Fruit fly (Drosophila melanogaster): Measurements from ENCODE around the gene CG6569.

CG6569 gene

dm6 chr3R:21839636-21840035 lies 28.1 kb downstream of the CG6569 start:
- TF ChIP-seq OdsH (GFP tag; optimal IDR thresholded peaks at IDR 0.05) (peak; percentile 19), fru (GFP tag; optimal IDR thresholded peaks at IDR 0.05) (no peak), psq (GFP tag; optimal IDR thresholded peaks at IDR 0.05) (peak; percentile 4), HLH106 (tag; optimal IDR thresholded peaks at IDR 0.05) (peak; percentile 64), Hnf4 (GFP tag; optimal IDR thresholded peaks at IDR 0.05) (peak; percentile 27), Sp1 (GFP tag; optimal IDR thresholded peaks at IDR 0.05) (peak; percentile 70), foxo (GFP tag; optimal IDR thresholded peaks at IDR 0.05) (peak in 1 of 2 experiments; percentile 42), rgr (GFP tag; optimal IDR thresholded peaks at IDR 0.05) (peak; percentile 32), CG9705 (GFP tag; optimal IDR thresholded peaks at IDR 0.05) (no peak)

DNA sequence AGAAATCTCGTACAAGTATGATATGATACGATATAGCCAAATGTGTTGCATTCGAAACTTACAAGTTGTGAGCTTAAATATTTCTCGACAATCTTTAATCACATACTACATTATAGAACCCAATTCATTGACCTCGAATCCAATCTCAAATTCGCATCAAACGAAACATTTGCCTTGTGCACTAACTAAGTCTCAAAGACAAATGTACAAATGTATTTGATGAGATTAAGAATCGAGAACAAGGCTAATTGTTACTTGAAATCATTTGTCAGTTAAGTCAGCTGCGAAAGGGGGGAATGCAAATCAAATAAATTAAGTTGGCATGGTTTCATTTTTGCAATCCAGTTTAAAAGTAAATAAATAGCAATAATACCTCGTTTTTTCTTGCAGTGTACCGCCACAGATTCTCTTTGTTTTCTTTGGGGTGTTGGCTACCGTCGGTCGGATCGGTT lies 29.2 kb downstream of the CG6569 start:
- TF ChIP-seq tai (GFP tag; optimal IDR thresholded peaks at IDR 0.05) = peak; percentile 78
- peak; percentile 48 to 88 for TF ChIP-seq foxo (GFP tag; optimal IDR thresholded peaks at IDR 0.05)
- no peak for TF ChIP-seq Vsx2 (GFP tag; optimal IDR thresholded peaks at IDR 0.05; ENCODE audit: partially characterized antibody)
- no peak for TF ChIP-seq GATAd (GFP tag; optimal IDR thresholded peaks at IDR 0.05)
- peak; percentile 71 for TF ChIP-seq Hnf4 (GFP tag; optimal IDR thresholded peaks at IDR 0.05)
- TF ChIP-seq sv (GFP tag; optimal IDR thresholded peaks at IDR 0.05) = no peak
- peak; percentile 83 for TF ChIP-seq rgr (GFP tag; optimal IDR thresholded peaks at IDR 0.05)
- TF ChIP-seq br (GFP tag; optimal IDR thresholded peaks at IDR 0.05) = peak; percentile 82
- TF ChIP-seq dmrt93B (GFP tag; optimal IDR thresholded peaks at IDR 0.05) = peak; percentile 66
- TF ChIP-seq ey (GFP tag; optimal IDR thresholded peaks at IDR 0.05) = peak; percentile 88
- peak; percentile 73 for TF ChIP-seq psq (GFP tag; optimal IDR thresholded peaks at IDR 0.05)
- no peak for TF ChIP-seq usp (GFP tag; optimal IDR thresholded peaks at IDR 0.05)
- no peak for TF ChIP-seq Hr78 (GFP tag; optimal IDR thresholded peaks at IDR 0.05)
- TF ChIP-seq pan (optimal IDR thresholded peaks at IDR 0.05) = no peak
- TF ChIP-seq Rel (GFP tag; optimal IDR thresholded peaks at IDR 0.05) = peak; percentile 26
- TF ChIP-seq Rel (tag; optimal IDR thresholded peaks at IDR 0.05) = no peak
- TF ChIP-seq Hr83 (GFP tag; optimal IDR thresholded peaks at IDR 0.05; ENCODE audit: poor library complexity, severe bottlenecking) = no peak
- TF ChIP-seq Jra (GFP tag; optimal IDR thresholded peaks at IDR 0.05) = peak; percentile 73
- no peak for TF ChIP-seq CrebA (GFP tag; optimal IDR thresholded peaks at IDR 0.05; ENCODE audit: borderline replicate concordance)
- no peak for TF ChIP-seq Dfd (GFP tag; optimal IDR thresholded peaks at IDR 0.05)
- no peak for TF ChIP-seq lola (GFP tag; optimal IDR thresholded peaks at IDR 0.05)
- TF ChIP-seq brk (GFP tag; optimal IDR thresholded peaks at IDR 0.05) = no peak
- peak; percentile 79 for TF ChIP-seq HLH106 (tag; optimal IDR thresholded peaks at IDR 0.05)
- peak; percentile 84 for TF ChIP-seq woc (GFP tag; optimal IDR thresholded peaks at IDR 0.05)
- peak; percentile 80 for TF ChIP-seq OdsH (GFP tag; optimal IDR thresholded peaks at IDR 0.05)
- TF ChIP-seq Mio (GFP tag; optimal IDR thresholded peaks at IDR 0.05) = no peak
- peak; percentile 90 for TF ChIP-seq fru (GFP tag; optimal IDR thresholded peaks at IDR 0.05)
- no peak for TF ChIP-seq Myc (optimal IDR thresholded peaks at IDR 0.05)
- TF ChIP-seq dsf (GFP tag; optimal IDR thresholded peaks at IDR 0.05; ENCODE audit: borderline replicate concordance) = peak; percentile 20
- TF ChIP-seq Dif (GFP tag; optimal IDR thresholded peaks at IDR 0.05; ENCODE audit: partially characterized antibody) = no peak
- no peak for TF ChIP-seq N (GFP tag; optimal IDR thresholded peaks at IDR 0.05)
- peak; percentile 58 for TF ChIP-seq CG9705 (GFP tag; optimal IDR thresholded peaks at IDR 0.05)
- no peak for TF ChIP-seq Abd-B (GFP tag; optimal IDR thresholded peaks at IDR 0.05)
- peak; percentile 85 for TF ChIP-seq h (GFP tag; optimal IDR thresholded peaks at IDR 0.05)
- TF ChIP-seq sage (GFP tag; optimal IDR thresholded peaks at IDR 0.05) = peak; percentile 23
- peak; percentile 29 for TF ChIP-seq CG32264 (GFP tag; optimal IDR thresholded peaks at IDR 0.05)
- no peak for TF ChIP-seq dl (GFP tag; optimal IDR thresholded peaks at IDR 0.05; ENCODE audit: insufficient read depth in 1 of 2, partially characterized antibody in 2 of 2)
- peak; percentile 89 for TF ChIP-seq Sp1 (GFP tag; optimal IDR thresholded peaks at IDR 0.05)
- TF ChIP-seq jim (GFP tag; optimal IDR thresholded peaks at IDR 0.05) = no peak

Measured in whole organism, wandering third instar larva.